Worm (Caenorhabditis elegans): ENCODE measurements around the gene gsto-3.

DNA sequence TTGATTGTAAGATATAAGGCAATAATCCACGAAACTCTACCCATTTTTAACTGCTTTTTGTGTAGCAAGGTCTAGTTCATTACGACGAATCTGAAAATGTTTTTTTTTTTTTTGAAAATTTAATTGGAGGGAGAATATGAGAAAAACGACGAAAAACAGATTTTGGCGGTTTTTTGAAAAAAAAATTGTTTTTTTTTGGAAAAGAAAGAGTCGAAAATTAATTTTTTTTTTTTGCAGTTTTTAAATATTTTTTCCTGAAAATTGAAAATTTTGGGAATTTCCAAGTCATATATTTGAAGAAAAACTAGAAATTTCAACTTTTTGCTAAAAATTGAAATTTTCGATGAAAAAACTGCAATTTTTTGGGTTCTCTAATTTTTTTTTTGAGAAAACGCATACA, 37.6 kb upstream of the gsto-3 start, which contains the start of gene stim-1:
- TF ChIP-seq sptf-1 (tag; optimal IDR thresholded peaks at IDR 0.05) = no peak
- TF ChIP-seq F16B12.6 (tag; optimal IDR thresholded peaks at IDR 0.05) = no peak
- no peak for TF ChIP-seq pqm-1 (tag; optimal IDR thresholded peaks at IDR 0.05)
- TF ChIP-seq jun-1 (tag; optimal IDR thresholded peaks at IDR 0.05) = no peak
- TF ChIP-seq snu-23 (GFP tag; optimal IDR thresholded peaks at IDR 0.05) = no peak
- no peak for TF ChIP-seq nhr-11 (tag; optimal IDR thresholded peaks at IDR 0.05)
- TF ChIP-seq nhr-237 (tag; optimal IDR thresholded peaks at IDR 0.05) = no peak
- no peak for TF ChIP-seq swsn-7 (tag; optimal IDR thresholded peaks at IDR 0.05)
- no peak for TF ChIP-seq tbx-2 (tag; optimal IDR thresholded peaks at IDR 0.05)
- no peak for TF ChIP-seq lin-13 (GFP tag; optimal IDR thresholded peaks at IDR 0.05)
- TF ChIP-seq unc-62 (GFP tag; optimal IDR thresholded peaks at IDR 0.05) = no peak

All from whole organism, L1 larva.